Worm (Caenorhabditis elegans) whole organism, L1 larva: Measurements from ENCODE around the gene mrpl-12.

Source experiments
- aly-2 ChIP-seq: fragments of 150-350 bp; optimal IDR thresholded peaks from 2 replicates; lab custom pipeline; 2014; ENCODE audit warnings: missing biosample characterization, missing genetic modification characterization
- ama-1 ChIP-seq: fragments of 150-350 bp; optimal IDR thresholded peaks from 2 replicates; lab custom pipeline; 2014
- dpl-1 ChIP-seq, 3 experiments: fragments of 150-350 bp in 2 of 3; sonication (generic microtip) in 1 of 3; optimal IDR thresholded peaks; 2 replicates each; lab custom pipeline; 2014 to 2017; ENCODE audit warnings: missing biosample characterization in 3 of 3, missing genetic modification characterization in 3 of 3, missing genetic modification reagents in 3 of 3
- fos-1 ChIP-seq: fragments of 150-350 bp; optimal IDR thresholded peaks from 2 replicates; lab custom pipeline; 2014; ENCODE audit warnings: missing biosample characterization, missing genetic modification characterization
- lin-13 ChIP-seq: fragments of 150-350 bp; optimal IDR thresholded peaks from 2 replicates; lab custom pipeline; 2014; ENCODE audit warnings: missing biosample characterization, missing genetic modification reagents, missing genetic modification characterization
- lin-14 ChIP-seq: fragments of 200-800 bp; sonication (Bioruptor generic); optimal IDR thresholded peaks from 2 replicates; lab custom pipeline; 2018; ENCODE audit warnings: mild to moderate bottlenecking, missing genetic modification characterization, moderate library complexity, missing compliant biosample characterization
- lin-15B ChIP-seq: fragments of 150-350 bp; sonication (generic microtip); optimal IDR thresholded peaks from 3 replicates; lab custom pipeline; 2014; ENCODE audit warnings: missing biosample characterization, missing genetic modification characterization
- mep-1 ChIP-seq: fragments of 150-350 bp; optimal IDR thresholded peaks from 2 replicates; lab custom pipeline; 2014; ENCODE audit warnings: missing biosample characterization, missing genetic modification characterization
- nhr-47 ChIP-seq: sonication (generic microtip); optimal IDR thresholded peaks from 2 replicates; lab custom pipeline; 2016; ENCODE audit warnings: mild to moderate bottlenecking, missing genetic modification characterization, moderate library complexity, missing compliant biosample characterization
- pag-3 ChIP-seq: sonication (generic microtip); optimal IDR thresholded peaks from 2 replicates; lab custom pipeline; 2017; ENCODE audit warnings: missing genetic modification characterization, mild to moderate bottlenecking, missing compliant biosample characterization, antibody characterized with exemption, borderline replicate concordance; ENCODE audit not compliant: insufficient read depth
- pax-3 ChIP-seq: fragments of 200-800 bp; sonication (Bioruptor generic); optimal IDR thresholded peaks from 2 replicates; lab custom pipeline; 2018; ENCODE audit warnings: mild to moderate bottlenecking, missing genetic modification characterization, moderate library complexity, missing compliant biosample characterization
- skn-1 ChIP-seq: fragments of 150-350 bp; optimal IDR thresholded peaks from 2 replicates; lab custom pipeline; 2014; ENCODE audit warnings: missing biosample characterization, missing genetic modification characterization
- unc-62 ChIP-seq: fragments of 150-350 bp; optimal IDR thresholded peaks from 2 replicates; lab custom pipeline; 2014; ENCODE audit warnings: missing biosample characterization, missing genetic modification reagents, missing genetic modification characterization

- peak; percentile 85 for TF ChIP-seq lin-14
- TF ChIP-seq skn-1 = peak; percentile 71
- TF ChIP-seq mep-1 (tag; lab: Kevin White, UChicago) = peak; percentile 78
- no peak for TF ChIP-seq unc-62 (GFP tag; lab: Kevin White, UChicago)
- TF ChIP-seq aly-2 (tag; lab: Kevin White, UChicago) = no peak
- peak; percentile 52 for TF ChIP-seq lin-13 (GFP tag; lab: Kevin White, UChicago)
- TF ChIP-seq fos-1 (tag; lab: Kevin White, UChicago) = peak; percentile 85
- peak; percentile 56 for TF ChIP-seq nhr-47 (tag; lab: Kevin White, UChicago)
- TF ChIP-seq lin-15B (tag; lab: Kevin White, UChicago) = peak; percentile 90
- peak; percentile 85 to 91 (median 86) for TF ChIP-seq dpl-1 (GFP tag; optimal IDR thresholded peaks at IDR 0.05; lab: Kevin White, UChicago)
- TF ChIP-seq ama-1 (lab: Kevin White, UChicago) = no peak
- no peak for TF ChIP-seq pag-3 (tag; lab: Kevin White, UChicago)
- TF ChIP-seq pax-3 = no peak
Observed at ce11 chrIII:10742382-10742860, 34.9 kb downstream of the mrpl-12 start, which contains the start of the genes tbb-1 and rib-2.
